Worm (Caenorhabditis elegans): ENCODE results near the gene C47G2.4.

DNA sequence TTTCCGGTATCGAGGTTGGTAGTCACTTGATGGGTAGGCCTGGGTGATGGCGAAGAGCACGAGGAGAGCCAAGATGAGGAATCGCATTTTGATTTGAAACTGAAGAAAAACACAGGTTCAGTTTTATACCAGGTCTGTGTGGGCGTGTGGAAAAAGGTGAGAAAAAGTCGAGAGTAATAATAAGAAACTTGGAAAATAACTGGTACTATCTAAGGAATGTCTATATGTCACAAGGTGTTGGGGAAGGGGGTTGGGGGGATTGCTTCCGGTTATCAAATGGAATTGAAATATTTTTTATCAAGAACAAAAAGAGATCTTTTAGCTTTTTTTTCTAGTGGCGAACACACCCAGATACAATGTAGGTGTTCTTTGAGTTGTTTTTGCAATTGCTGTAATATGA, 26.2 kb upstream of the C47G2.4 start, which contains the start of gene nlp-51:
- TF ChIP-seq rnt-1 (tag; optimal IDR thresholded peaks at IDR 0.05) = no peak
- no peak for TF ChIP-seq irx-1 (tag; optimal IDR thresholded peaks at IDR 0.05)
- no peak for TF ChIP-seq ceh-82 (tag; optimal IDR thresholded peaks at IDR 0.05)
- no peak for TF ChIP-seq lir-3 (tag; optimal IDR thresholded peaks at IDR 0.05; ENCODE audit: poor library complexity)
- TF ChIP-seq skn-1 (tag; optimal IDR thresholded peaks at IDR 0.05) = no peak
- no peak for TF ChIP-seq snpc-4 (tag; optimal IDR thresholded peaks at IDR 0.05)
